Fruit fly (Drosophila melanogaster): Measurements from ENCODE around the gene CG4186.

- TF ChIP-seq CTCF (optimal IDR thresholded peaks at IDR 0.05), result no peak
- no peak for TF ChIP-seq CG8478 (optimal IDR thresholded peaks at IDR 0.05)
These were observed 35.1 kb upstream of the CG4186 start for dm6 chr3L:20734258-20734624.

Measured in S2 (cell line).